Worm (Caenorhabditis elegans): ENCODE results near the gene tbb-6.

Gene tbb-6

DNA sequence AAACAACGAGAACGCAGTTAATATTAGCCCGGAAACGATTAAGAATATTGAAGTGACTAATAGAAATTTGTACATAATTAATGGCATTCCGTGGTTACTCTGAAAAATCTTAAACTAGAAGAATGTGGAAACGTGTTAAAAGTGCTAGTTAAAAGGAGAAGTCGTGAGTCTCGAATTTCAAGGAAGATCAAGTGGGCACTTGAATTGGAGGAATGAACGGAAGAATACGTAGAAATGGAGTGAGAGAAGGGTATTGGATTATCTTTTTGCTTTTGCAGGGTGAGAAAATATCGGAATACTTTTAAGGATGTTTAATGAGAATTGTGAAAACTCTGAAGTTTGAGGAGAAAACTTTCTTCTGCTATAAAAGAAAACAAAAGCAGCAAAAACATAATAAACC is 48.9 kb downstream of the tbb-6 start, which contains the start of gene hpo-30:
hpo-30 (minus strand) TSS at position 101 of the 400 bp plus-strand sequence.
- TF ChIP-seq ztf-29 (GFP tag; IDR thresholded peaks at IDR 0.05) (no peak), ref-1 (GFP tag; conservative IDR thresholded peaks at IDR 0.05) (no peak), T22C8.4 (GFP tag; IDR thresholded peaks at IDR 0.05) (no peak), ztf-23 (GFP tag; IDR thresholded peaks at IDR 0.05) (no peak), flt-1 (GFP tag; IDR thresholded peaks at IDR 0.05) (no peak), tab-1 (GFP tag; IDR thresholded peaks at IDR 0.05) (no peak), med-1 (GFP tag; optimal IDR thresholded peaks at IDR 0.05; ENCODE audit: insufficient read depth) (no peak), klf-2 (GFP tag; conservative IDR thresholded peaks at IDR 0.05) (no peak), cog-1 (tag; optimal IDR thresholded peaks at IDR 0.05) (no peak)
